Comparison of ENCODE assay signal across 2 fruit fly cellular contexts in the genomic region with DNA sequence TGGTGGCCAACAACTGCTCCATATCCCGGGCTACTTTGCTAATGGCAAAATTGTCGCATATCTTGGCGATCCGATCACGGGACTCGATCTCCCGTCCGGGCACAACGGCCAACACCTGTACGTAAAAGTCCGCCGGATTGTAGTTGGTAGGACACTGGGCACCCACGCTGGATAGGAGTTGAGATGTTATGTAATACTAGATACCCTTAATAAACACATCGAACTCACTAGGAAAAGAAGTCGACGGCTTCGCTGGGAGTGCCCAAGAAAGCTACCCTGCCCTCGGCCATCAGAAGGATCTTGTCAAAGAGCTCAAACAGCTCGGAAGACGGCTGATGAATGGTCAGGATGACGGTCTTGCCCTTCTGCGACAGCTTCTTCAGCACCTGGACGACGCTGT.
TF ChIP-seq lines count a peak whose summit lies in the region.

No protein-coding gene starts in this region.

- no peak for TF ChIP-seq CTCF in whole organism, embryonic (GFP tag; optimal IDR thresholded peaks at IDR 0.05; lab: Kevin White, UChicago)

TF ChIP-seq in whole organism, embryonic, 481 proteins besides CTCF, POLR2A, EP300 and RAD21:
- TF ChIP-seq B-H2 (GFP tag; optimal IDR thresholded peaks at IDR 0.05; lab: Kevin White, UChicago) (no peak), fd3F (GFP tag; optimal IDR thresholded peaks at IDR 0.05; lab: Kevin White, UChicago) (no peak), CG10654 (GFP tag; optimal IDR thresholded peaks at IDR 0.05; lab: Kevin White, UChicago) (no peak), Scr (GFP tag; IDR thresholded peaks at IDR 0.05; lab: Robert Waterston, UW; ENCODE audit: partially characterized antibody) (no peak), CG6175 (GFP tag; IDR thresholded peaks at IDR 0.05; lab: Robert Waterston, UW) (no peak), row (GFP tag; IDR thresholded peaks at IDR 0.05; lab: Robert Waterston, UW) (no peak), Bteb2 (GFP tag; optimal IDR thresholded peaks at IDR 0.05; lab: Kevin White, UChicago) (no peak), ab (GFP tag; optimal IDR thresholded peaks at IDR 0.05; lab: Kevin White, UChicago) (no peak), tgo (GFP tag; IDR thresholded peaks at IDR 0.05; lab: Robert Waterston, UW) (no peak), slp2 (GFP tag; optimal IDR thresholded peaks at IDR 0.05; lab: Kevin White, UChicago) (no peak), CG7745 (tag; optimal IDR thresholded peaks at IDR 0.05; lab: Kevin White, UChicago) (no peak), CG10543 (GFP tag; optimal IDR thresholded peaks at IDR 0.05; lab: Kevin White, UChicago) (no peak), CG4328 (GFP tag; optimal IDR thresholded peaks at IDR 0.05; lab: Kevin White, UChicago) (no peak), CG34376 (GFP tag; optimal IDR thresholded peaks at IDR 0.05; lab: Kevin White, UChicago) (no peak), mirr (GFP tag; optimal IDR thresholded peaks at IDR 0.05; lab: Kevin White, UChicago) (no peak), knrl (GFP tag; IDR thresholded peaks at IDR 0.05; lab: Robert Waterston, UW; ENCODE audit: partially characterized antibody) (no peak), CG33213 (GFP tag; optimal IDR thresholded peaks at IDR 0.05; lab: Kevin White, UChicago) (no peak), fru (optimal IDR thresholded peaks at IDR 0.05; lab: Kevin White, UChicago) (no peak), pnt (GFP tag; optimal IDR thresholded peaks at IDR 0.05; lab: Kevin White, UChicago) (no peak), bcd (GFP tag; optimal IDR thresholded peaks at IDR 0.05; lab: Kevin White, UChicago) (no peak), bsh (GFP tag; optimal IDR thresholded peaks at IDR 0.05; lab: Kevin White, UChicago) (no peak), gsb (GFP tag; IDR thresholded peaks at IDR 0.05; lab: Robert Waterston, UW) (0 out of 2 replicates have a peak, but pooled peaks have one; percentile 30), Adf1 (GFP tag; IDR thresholded peaks at IDR 0.05; lab: Robert Waterston, UW) (no peak), fd64A (GFP tag; optimal IDR thresholded peaks at IDR 0.05; lab: Kevin White, UChicago) (no peak), H15 (GFP tag; IDR thresholded peaks at IDR 0.05; lab: Robert Waterston, UW) (0 out of 3 replicates have a peak, but pooled peaks have one; percentile 20), CG13775 (GFP tag; optimal IDR thresholded peaks at IDR 0.05; lab: Kevin White, UChicago) (no peak), E2f2 (GFP tag; IDR thresholded peaks at IDR 0.05; lab: Robert Waterston, UW) (no peak), Rx (GFP tag; IDR thresholded peaks at IDR 0.05; lab: Robert Waterston, UW) (0 out of 2 replicates have a peak, but pooled peaks have one; percentile 20), CG6689 (GFP tag; IDR thresholded peaks at IDR 0.05; lab: Robert Waterston, UW) (0 out of 2 replicates have a peak, but pooled peaks have one; percentile 7), NFAT (GFP tag; IDR thresholded peaks at IDR 0.05; lab: Robert Waterston, UW) (no peak), CG11093 (GFP tag; IDR thresholded peaks at IDR 0.05; lab: Robert Waterston, UW) (no peak), Sox102F (GFP tag; optimal IDR thresholded peaks at IDR 0.05; lab: Kevin White, UChicago) (no peak), CG5245 (GFP tag; optimal IDR thresholded peaks at IDR 0.05; lab: Kevin White, UChicago) (no peak), Pdp1 (GFP tag; optimal IDR thresholded peaks at IDR 0.05; lab: Kevin White, UChicago) (peak in 1 of 2 experiments; percentile 93), Poxn (GFP tag; IDR thresholded peaks at IDR 0.05; lab: Robert Waterston, UW) (no peak), Blimp-1 (GFP tag; optimal IDR thresholded peaks at IDR 0.05; lab: Kevin White, UChicago) (no peak), Vsx1 (GFP tag; optimal IDR thresholded peaks at IDR 0.05; lab: Kevin White, UChicago) (no peak), Meics (GFP tag; optimal IDR thresholded peaks at IDR 0.05; lab: Kevin White, UChicago) (no peak), Antp (GFP tag; optimal IDR thresholded peaks at IDR 0.05; lab: Kevin White, UChicago) (no peak), Sox100B (GFP tag; optimal IDR thresholded peaks at IDR 0.05; lab: Kevin White, UChicago) (no peak), CG12942 (GFP tag; optimal IDR thresholded peaks at IDR 0.05; lab: Kevin White, UChicago) (no peak), odd (GFP tag; optimal IDR thresholded peaks at IDR 0.05; lab: Kevin White, UChicago) (no peak), CG2120 (GFP tag; optimal IDR thresholded peaks at IDR 0.05; lab: Kevin White, UChicago) (no peak)

TF ChIP-seq in whole organism, prepupa, 60 proteins besides CTCF, POLR2A, EP300 and RAD21:
- TF ChIP-seq CG6163 (GFP tag; IDR thresholded peaks at IDR 0.05; lab: Robert Waterston, UW): 0 out of 3 replicates have a peak, but pooled peaks have one; percentile 6
- TF ChIP-seq CG8319 (GFP tag; optimal IDR thresholded peaks at IDR 0.05; lab: Kevin White, UChicago): no peak
TF ChIP-seq in whole organism, prepupa: peak in this region for 1.
